Worm (Caenorhabditis elegans) whole organism, L4 larva: ENCODE results near the gene T22B7.8.
A peak's percentile ranks its signal among the peaks of the same experiment; 100 is the strongest.

Experiments
- R02D3.7 ChIP-seq: fragments of 150-350 bp; sonication (generic microtip); optimal IDR thresholded peaks from 3 replicates; lab custom pipeline; 2014; ENCODE audit warnings: missing biosample characterization, missing genetic modification characterization
- aha-1 ChIP-seq: fragments of 150-350 bp; peaks from one replicate; lab custom pipeline; 2014; ENCODE audit warnings: missing biosample characterization, missing genetic modification characterization
- ceh-20 ChIP-seq: fragments of 200-800 bp; sonication (Bioruptor generic); IDR thresholded peaks from 2 replicates; pipeline ENCODE4 v1.3.6; 2022; ENCODE audit warnings: missing genetic modification reagents, missing genetic modification characterization, missing compliant biosample characterization
- ceh-28 ChIP-seq: fragments of 150-350 bp; optimal IDR thresholded peaks from 2 replicates; lab custom pipeline; 2014; ENCODE audit warnings: missing biosample characterization, missing genetic modification reagents, missing genetic modification characterization
- cey-2 ChIP-seq: sonication (generic microtip); optimal IDR thresholded peaks from 3 replicates; lab custom pipeline; 2017; ENCODE audit warnings: missing genetic modification characterization, mild to moderate bottlenecking, missing compliant biosample characterization, antibody characterized with exemption, borderline replicate concordance; ENCODE audit not compliant: insufficient read depth
- dmd-6 ChIP-seq: fragments of 200-800 bp; sonication (Bioruptor generic); IDR thresholded peaks from 2 replicates; pipeline ENCODE4 v1.3.6; 2022; ENCODE audit warnings: missing genetic modification reagents, missing genetic modification characterization, missing compliant biosample characterization
- fkh-10 ChIP-seq: fragments of 150-350 bp; optimal IDR thresholded peaks from 2 replicates; lab custom pipeline; 2014; ENCODE audit warnings: missing biosample characterization, missing genetic modification reagents, missing genetic modification characterization
- fos-1 ChIP-seq: fragments of 150-350 bp; optimal IDR thresholded peaks from 2 replicates; lab custom pipeline; 2014; ENCODE audit warnings: missing biosample characterization, missing genetic modification characterization
- hlh-11 ChIP-seq: fragments of 200-800 bp; sonication (Bioruptor generic); optimal IDR thresholded peaks from 2 replicates; lab custom pipeline; 2018; ENCODE audit warnings: mild to moderate bottlenecking, missing genetic modification characterization, missing compliant biosample characterization
- hlh-30 ChIP-seq: sonication (generic microtip); optimal IDR thresholded peaks from 2 replicates; lab custom pipeline; 2017; ENCODE audit warnings: antibody characterized with exemption, mild to moderate bottlenecking, missing genetic modification characterization, missing compliant biosample characterization; ENCODE audit not compliant: insufficient read depth
- lin-1 ChIP-seq: fragments of 200-800 bp; sonication (Bioruptor generic); IDR thresholded peaks from 2 replicates; pipeline ENCODE4 v1.3.6; 2022; ENCODE audit warnings: missing genetic modification reagents, missing genetic modification characterization, missing compliant biosample characterization
- lsy-2 ChIP-seq, 2 experiments: fragments of 150-350 bp in 1 of 2; sonication (generic microtip) in 1 of 2; optimal IDR thresholded peaks; 2 replicates each; lab custom pipeline; 2014 to 2017; ENCODE audit warnings: missing biosample characterization in 2 of 2, missing genetic modification characterization in 2 of 2
- madf-5 ChIP-seq, 2 experiments: fragments of 200-800 bp; sonication (Bioruptor generic); IDR thresholded peaks; 2 replicates each; pipeline ENCODE4 v1.3.6; 2022; ENCODE audit warnings: missing compliant biosample characterization in 2 of 2, missing genetic modification characterization in 2 of 2
- mdl-1 ChIP-seq, 2 experiments: fragments of 150-350 bp in 1 of 2; sonication (generic microtip) in 1 of 2; optimal IDR thresholded peaks; 2 replicates each; lab custom pipeline; 2014 to 2017; ENCODE audit warnings: missing biosample characterization in 2 of 2, missing genetic modification characterization in 2 of 2
- mxl-3 ChIP-seq: fragments of 200-800 bp; sonication (Bioruptor generic); optimal IDR thresholded peaks from 2 replicates; lab custom pipeline; 2018; ENCODE audit warnings: mild to moderate bottlenecking, missing genetic modification characterization, missing compliant biosample characterization
- nhr-102 ChIP-seq: sonication (generic microtip); optimal IDR thresholded peaks from 2 replicates; lab custom pipeline; 2016; ENCODE audit warnings: mild to moderate bottlenecking, missing genetic modification characterization, moderate library complexity, missing compliant biosample characterization
- nhr-237 ChIP-seq: sonication (generic microtip); optimal IDR thresholded peaks from 2 replicates; lab custom pipeline; 2017; ENCODE audit warnings: missing biosample characterization, missing genetic modification characterization
- nhr-25 ChIP-seq: sonication (generic microtip); optimal IDR thresholded peaks from 2 replicates; lab custom pipeline; 2017; ENCODE audit warnings: missing genetic modification characterization, mild to moderate bottlenecking, missing compliant biosample characterization, antibody characterized with exemption, moderate library complexity, borderline replicate concordance; ENCODE audit not compliant: insufficient read depth
- nhr-28 ChIP-seq: fragments of 150-350 bp; optimal IDR thresholded peaks from 2 replicates; lab custom pipeline; 2014; ENCODE audit warnings: missing biosample characterization, missing genetic modification characterization
- nhr-48 ChIP-seq: sonication (generic microtip); optimal IDR thresholded peaks from 2 replicates; lab custom pipeline; 2016; ENCODE audit warnings: mild to moderate bottlenecking, missing genetic modification characterization, missing compliant biosample characterization
- nhr-77 ChIP-seq: fragments of 150-350 bp; optimal IDR thresholded peaks from 2 replicates; lab custom pipeline; 2014; ENCODE audit warnings: missing biosample characterization, missing genetic modification characterization
- php-3 ChIP-seq: fragments of 200-800 bp; sonication (Bioruptor generic); IDR thresholded peaks from 2 replicates; pipeline ENCODE4 v1.3.6; 2022; ENCODE audit warnings: missing genetic modification reagents, missing genetic modification characterization, missing compliant biosample characterization
- pqm-1 ChIP-seq: sonication (generic microtip); optimal IDR thresholded peaks from 2 replicates; lab custom pipeline; 2017; ENCODE audit warnings: missing biosample characterization, missing genetic modification characterization
- saeg-2 ChIP-seq: fragments of 200-800 bp; sonication (Bioruptor generic); IDR thresholded peaks from 2 replicates; pipeline ENCODE4 v1.3.6; 2022; ENCODE audit warnings: missing genetic modification reagents, missing genetic modification characterization, missing compliant biosample characterization
- sdz-12 ChIP-seq: fragments of 200-800 bp; sonication (Bioruptor generic); optimal IDR thresholded peaks from 2 replicates; lab custom pipeline; 2018; ENCODE audit warnings: mild to moderate bottlenecking, missing genetic modification characterization, missing compliant biosample characterization
- tag-97 ChIP-seq: fragments of 200-800 bp; sonication (Bioruptor generic); IDR thresholded peaks from 2 replicates; pipeline ENCODE4 v1.3.6; 2022; ENCODE audit warnings: missing genetic modification characterization, missing compliant biosample characterization
- unc-39 ChIP-seq: sonication (generic microtip); optimal IDR thresholded peaks from 2 replicates; lab custom pipeline; 2017; ENCODE audit warnings: missing biosample characterization, missing genetic modification characterization
- unc-62 ChIP-seq, 3 experiments: fragments of 150-350 bp in 1 of 3; sonication (generic microtip); optimal IDR thresholded peaks in 2 of 3; peaks in 1 of 3; 1 replicate in 1 of 3; 2 replicates in 2 of 3; lab custom pipeline; 2014 to 2017; ENCODE audit warnings: missing biosample characterization in 3 of 3, missing genetic modification characterization in 3 of 3, missing genetic modification reagents in 3 of 3, missing genotype in 1 of 3
- zfp-2 ChIP-seq: sonication (generic microtip); optimal IDR thresholded peaks from 2 replicates; lab custom pipeline; 2016; ENCODE audit warnings: mild to moderate bottlenecking, missing genetic modification characterization, missing compliant biosample characterization

T22B7.8 gene

DNA sequence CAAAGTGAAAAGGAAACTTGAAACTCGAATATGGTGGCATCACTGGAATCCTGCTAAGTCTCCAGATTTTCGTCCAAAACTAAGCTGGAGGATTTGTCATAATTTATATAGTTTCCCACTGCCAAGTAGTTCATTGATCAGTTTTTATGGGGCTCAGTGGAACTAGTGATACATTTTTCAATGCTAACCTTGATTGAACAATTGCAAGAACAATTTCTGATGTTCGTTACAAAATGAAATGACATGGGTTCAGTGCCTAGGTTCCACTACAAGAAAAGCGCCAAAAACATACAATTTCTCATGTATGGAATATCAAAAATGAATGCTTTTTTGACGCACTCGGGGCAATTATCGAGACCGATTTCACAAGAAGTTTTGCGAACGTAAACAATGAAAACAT lies 9.9 kb upstream of the T22B7.8 start:
- TF ChIP-seq unc-62 (GFP tag; optimal IDR thresholded peaks at IDR 0.05 in 1 of 2; lab: Kevin White, UChicago) = peak in 1 of 2 experiments; percentile 91
- TF ChIP-seq unc-62 (tag; optimal IDR thresholded peaks at IDR 0.05; lab: Kevin White, UChicago) = no peak
- no peak for TF ChIP-seq ceh-20 (GFP tag; lab: Robert Waterston, UW)
- TF ChIP-seq saeg-2 (GFP tag; lab: Robert Waterston, UW) = no peak
- TF ChIP-seq fkh-10 (GFP tag; lab: Kevin White, UChicago) = no peak

DNA sequence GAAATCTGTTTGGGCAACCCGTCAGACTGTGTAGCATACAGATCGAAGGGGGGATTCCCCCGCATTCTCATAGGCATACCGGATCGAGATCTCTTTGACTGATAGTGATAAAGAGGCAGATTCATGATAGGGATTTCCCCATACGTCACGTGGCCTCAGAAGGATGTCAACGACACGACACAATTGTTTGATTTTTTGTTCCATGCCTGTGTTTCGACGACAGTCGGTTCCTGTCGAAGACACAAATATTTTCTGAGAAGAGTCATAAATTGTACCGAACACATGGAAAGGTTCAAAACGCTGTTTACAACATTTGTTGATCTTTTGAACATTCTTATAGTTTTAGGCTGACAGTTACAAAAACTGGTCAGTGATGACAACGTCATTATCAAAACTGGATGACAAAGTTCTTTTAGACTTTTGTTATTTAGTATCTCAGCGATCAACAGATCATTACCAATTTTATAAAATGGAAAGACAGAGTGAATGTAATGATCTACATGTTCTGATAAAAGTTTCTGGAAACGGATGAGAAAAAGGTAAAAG lies 3.2 kb upstream of the T22B7.8 start:
- TF ChIP-seq nhr-77 (tag; lab: Kevin White, UChicago) = no peak
- peak; percentile 86 for TF ChIP-seq nhr-48 (tag; lab: Kevin White, UChicago)
- TF ChIP-seq cey-2 (tag; lab: Kevin White, UChicago) = peak; percentile 36
- peak; percentile 55 for TF ChIP-seq dmd-6 (GFP tag; lab: Robert Waterston, UW)
- peak; percentile 27 to 81 for TF ChIP-seq mdl-1 (tag; optimal IDR thresholded peaks at IDR 0.05; lab: Kevin White, UChicago)
- TF ChIP-seq mxl-3 (GFP tag; lab: Kevin White, UChicago) = peak; percentile 78
- no peak for TF ChIP-seq zfp-2
- peak; percentile 90 for TF ChIP-seq aha-1
- 0 out of 2 replicates have a peak, but pooled peaks have one; percentile 44 for TF ChIP-seq php-3 (GFP tag; lab: Robert Waterston, UW)
- no peak for TF ChIP-seq fos-1 (tag; lab: Kevin White, UChicago)
- peak in 1 of 2 experiments; percentile 95 for TF ChIP-seq unc-62 (GFP tag; optimal IDR thresholded peaks at IDR 0.05 in 1 of 2; lab: Kevin White, UChicago)
- no peak for TF ChIP-seq unc-62 (tag; optimal IDR thresholded peaks at IDR 0.05; lab: Kevin White, UChicago)
- peak; percentile 60 for TF ChIP-seq hlh-30 (tag; lab: Kevin White, UChicago)
- TF ChIP-seq nhr-28 = peak; percentile 41

DNA sequence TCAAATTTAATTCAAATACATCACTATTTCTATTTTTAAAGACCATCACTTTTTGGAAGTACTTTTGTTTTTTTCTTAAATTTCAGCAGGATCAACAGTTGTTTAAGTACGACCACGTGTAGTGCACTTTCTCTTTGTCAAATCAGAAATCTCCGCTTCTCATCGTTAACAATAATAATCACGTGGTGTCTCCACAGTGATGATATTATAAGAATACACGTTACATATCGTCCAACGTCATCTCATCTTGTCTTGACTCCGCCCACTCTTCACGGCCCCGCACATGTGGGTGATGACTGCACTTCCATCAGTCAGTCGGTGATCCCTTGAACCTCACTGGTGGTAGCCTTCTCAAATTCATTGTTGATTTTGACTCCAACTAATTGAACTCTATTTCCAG lies 1.8 kb upstream of the T22B7.8 start, which contains the start of gene argn-1:
TSS of gene argn-1 (plus strand) at position 83 of the 400 bp plus-strand sequence.
- TF ChIP-seq nhr-102 (no peak), lsy-2 (tag; optimal IDR thresholded peaks at IDR 0.05; lab: Kevin White, UChicago) (peak in 1 of 2 experiments; percentile 41), nhr-48 (tag; lab: Kevin White, UChicago) (peak; percentile 58), dmd-6 (GFP tag; lab: Robert Waterston, UW) (peak; percentile 45), nhr-28 (peak; percentile 82), pqm-1 (tag; lab: Kevin White, UChicago) (no peak), unc-39 (tag; lab: Kevin White, UChicago) (no peak), nhr-25 (tag; lab: Kevin White, UChicago) (peak; percentile 53), R02D3.7 (no peak), hlh-11 (tag; lab: Kevin White, UChicago) (peak; percentile 72), mxl-3 (GFP tag; lab: Kevin White, UChicago) (peak; percentile 96), mdl-1 (tag; optimal IDR thresholded peaks at IDR 0.05; lab: Kevin White, UChicago) (peak; percentile 13 to 65), hlh-30 (tag; lab: Kevin White, UChicago) (peak; percentile 75), lin-1 (no peak), madf-5 (GFP tag; IDR thresholded peaks at IDR 0.05; lab: Robert Waterston, UW) (0 out of 4 replicates have a peak, but pooled peaks of 1 of the 2 experiments have one; percentile 17)

DNA sequence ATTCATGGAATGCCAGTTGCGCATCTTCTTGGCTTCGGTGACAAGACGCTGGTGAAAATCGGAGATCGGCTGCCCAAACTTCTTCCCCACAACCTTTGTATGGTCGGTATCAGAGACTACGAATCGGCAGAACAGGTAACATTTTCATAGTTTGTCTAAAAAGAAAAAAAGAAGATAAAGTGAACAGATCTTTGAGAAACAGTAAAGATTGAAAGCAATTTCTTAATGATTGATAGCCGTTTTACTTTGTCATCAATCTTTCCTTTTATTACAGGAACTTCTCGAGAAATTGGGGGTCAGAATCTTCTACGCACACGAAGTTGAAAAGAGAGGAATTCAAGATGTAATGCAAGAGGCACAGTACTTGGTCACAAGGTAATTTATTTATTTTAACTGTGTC lies 718 bp upstream of the T22B7.8 start:
- TF ChIP-seq mdl-1 (tag; optimal IDR thresholded peaks at IDR 0.05; lab: Kevin White, UChicago) = peak in 1 of 2 experiments; percentile 51
- TF ChIP-seq lsy-2 (tag; optimal IDR thresholded peaks at IDR 0.05; lab: Kevin White, UChicago) = no peak
- TF ChIP-seq unc-62 (GFP tag; optimal IDR thresholded peaks at IDR 0.05 in 1 of 2; lab: Kevin White, UChicago) = peak in 1 of 2 experiments; percentile 20
- TF ChIP-seq unc-62 (tag; optimal IDR thresholded peaks at IDR 0.05; lab: Kevin White, UChicago) = no peak
- peak; percentile 49 for TF ChIP-seq nhr-28
- peak; percentile 0 for TF ChIP-seq hlh-11 (tag; lab: Kevin White, UChicago)
- TF ChIP-seq nhr-237 (tag; lab: Kevin White, UChicago) = no peak
- TF ChIP-seq hlh-30 (tag; lab: Kevin White, UChicago) = peak; percentile 9
- TF ChIP-seq tag-97 (GFP tag; lab: Robert Waterston, UW) = no peak
- TF ChIP-seq ceh-28 (tag; lab: Kevin White, UChicago) = no peak
- TF ChIP-seq nhr-25 (tag; lab: Kevin White, UChicago) = peak; percentile 22
- TF ChIP-seq sdz-12 (GFP tag; lab: Kevin White, UChicago) = no peak
